Worm (Caenorhabditis elegans) whole organism, L4 larva: ENCODE data around the gene gtf-2F2.

Experiments used
- D1046.2 ChIP-seq: fragments of 200-800 bp; sonication (Bioruptor generic); IDR thresholded peaks from 2 replicates; pipeline ENCODE4 v1.3.6; 2022; ENCODE audit warnings: missing genetic modification characterization, missing compliant biosample characterization
- F10B5.3 ChIP-seq: sonication (generic microtip); optimal IDR thresholded peaks from 2 replicates; lab custom pipeline; 2016; ENCODE audit warnings: mild to moderate bottlenecking, missing genetic modification characterization, missing compliant biosample characterization
- F37D6.2 ChIP-seq: sonication (generic microtip); optimal IDR thresholded peaks from 2 replicates; lab custom pipeline; 2016; ENCODE audit warnings: mild to moderate bottlenecking, missing genetic modification characterization, missing compliant biosample characterization
- F49E8.2 ChIP-seq: sonication (generic microtip); optimal IDR thresholded peaks from 2 replicates; lab custom pipeline; 2016; ENCODE audit warnings: missing compliant biosample characterization, mild to moderate bottlenecking, missing genetic modification characterization, borderline replicate concordance
- R02D3.7 ChIP-seq: fragments of 150-350 bp; sonication (generic microtip); optimal IDR thresholded peaks from 3 replicates; lab custom pipeline; 2014; ENCODE audit warnings: missing biosample characterization, missing genetic modification characterization
- T26A8.4 ChIP-seq: fragments of 200-800 bp; sonication (Bioruptor generic); IDR thresholded peaks from 2 replicates; pipeline ENCODE4 v1.3.6; 2022; ENCODE audit warnings: missing genetic modification characterization, missing compliant biosample characterization
- ZK546.5 ChIP-seq, 2 experiments: sonication (generic microtip); optimal IDR thresholded peaks; 2 replicates each; lab custom pipeline; 2017; ENCODE audit warnings: missing biosample characterization in 2 of 2, missing genetic modification characterization in 2 of 2
- aha-1 ChIP-seq: fragments of 150-350 bp; peaks from one replicate; lab custom pipeline; 2014; ENCODE audit warnings: missing biosample characterization, missing genetic modification characterization
- ama-1 ChIP-seq: fragments of 150-350 bp; optimal IDR thresholded peaks from 2 replicates; lab custom pipeline; 2014; ENCODE audit warnings: inconsistent platforms, mixed read lengths
- attf-4 ChIP-seq: sonication (generic microtip); optimal IDR thresholded peaks from 3 replicates; lab custom pipeline; 2017; ENCODE audit warnings: missing biosample characterization, missing genetic modification characterization
- ceh-20 ChIP-seq: fragments of 200-800 bp; sonication (Bioruptor generic); IDR thresholded peaks from 2 replicates; pipeline ENCODE4 v1.3.6; 2022; ENCODE audit warnings: missing genetic modification reagents, missing genetic modification characterization, missing compliant biosample characterization
- ceh-28 ChIP-seq: fragments of 150-350 bp; optimal IDR thresholded peaks from 2 replicates; lab custom pipeline; 2014; ENCODE audit warnings: missing biosample characterization, missing genetic modification reagents, missing genetic modification characterization
- ceh-62 ChIP-seq: sonication (generic microtip); optimal IDR thresholded peaks from 2 replicates; lab custom pipeline; 2017; ENCODE audit warnings: missing biosample characterization, missing genetic modification characterization
- cey-2 ChIP-seq: sonication (generic microtip); optimal IDR thresholded peaks from 3 replicates; lab custom pipeline; 2017; ENCODE audit warnings: missing genetic modification characterization, mild to moderate bottlenecking, missing compliant biosample characterization, antibody characterized with exemption, borderline replicate concordance; ENCODE audit not compliant: insufficient read depth
- daf-8 ChIP-seq: fragments of 200-800 bp; sonication (Bioruptor generic); IDR thresholded peaks from 2 replicates; pipeline ENCODE4 v1.3.6; 2022; ENCODE audit warnings: missing genetic modification characterization, missing compliant biosample characterization
- dmd-6 ChIP-seq: fragments of 200-800 bp; sonication (Bioruptor generic); IDR thresholded peaks from 2 replicates; pipeline ENCODE4 v1.3.6; 2022; ENCODE audit warnings: missing genetic modification reagents, missing genetic modification characterization, missing compliant biosample characterization
- dmd-8 ChIP-seq: fragments of 200-800 bp; sonication (Bioruptor generic); IDR thresholded peaks from 2 replicates; pipeline ENCODE4 v1.3.6; 2022; ENCODE audit warnings: missing genetic modification characterization, missing compliant biosample characterization
- dve-1 ChIP-seq: sonication (generic microtip); optimal IDR thresholded peaks from 2 replicates; lab custom pipeline; 2017; ENCODE audit warnings: antibody characterized with exemption, mild to moderate bottlenecking, missing genetic modification characterization, missing compliant biosample characterization; ENCODE audit not compliant: insufficient read depth
- egl-27 ChIP-seq: sonication (generic microtip); optimal IDR thresholded peaks from 3 replicates; lab custom pipeline; 2017; ENCODE audit warnings: missing biosample characterization, missing genetic modification reagents, missing genetic modification characterization
- fkh-10 ChIP-seq: fragments of 150-350 bp; optimal IDR thresholded peaks from 2 replicates; lab custom pipeline; 2014; ENCODE audit warnings: missing biosample characterization, missing genetic modification reagents, missing genetic modification characterization
- hif-1 ChIP-seq, 2 experiments: sonication (generic microtip); optimal IDR thresholded peaks; 2 replicates each; lab custom pipeline; 2016 to 2017; ENCODE audit warnings: missing compliant biosample characterization in 2 of 2, missing genetic modification characterization in 2 of 2, missing genetic modification reagents in 2 of 2, missing genotype in 2 of 2, mild to moderate bottlenecking in 1 of 2
- hlh-11 ChIP-seq: fragments of 200-800 bp; sonication (Bioruptor generic); optimal IDR thresholded peaks from 2 replicates; lab custom pipeline; 2018; ENCODE audit warnings: mild to moderate bottlenecking, missing genetic modification characterization, missing compliant biosample characterization
- hmg-1.1 ChIP-seq: fragments of 200-800 bp; sonication (Bioruptor generic); IDR thresholded peaks from 2 replicates; pipeline ENCODE4 v1.3.6; 2022; ENCODE audit warnings: missing genetic modification reagents, missing genetic modification characterization, missing compliant biosample characterization
- jun-1 ChIP-seq: fragments of 150-350 bp; optimal IDR thresholded peaks from 2 replicates; lab custom pipeline; 2014; ENCODE audit warnings: missing biosample characterization, missing genetic modification reagents, missing genetic modification characterization
- lim-7 ChIP-seq: fragments of 200-800 bp; sonication (Bioruptor generic); IDR thresholded peaks from 2 replicates; pipeline ENCODE4 v1.3.6; 2022; ENCODE audit warnings: missing genetic modification characterization, missing compliant biosample characterization
- lin-13 ChIP-seq: fragments of 150-350 bp; optimal IDR thresholded peaks from 2 replicates; lab custom pipeline; 2014; ENCODE audit warnings: missing biosample characterization, missing genetic modification reagents, missing genetic modification characterization
- lin-15B ChIP-seq: fragments of 150-350 bp; sonication (generic microtip); optimal IDR thresholded peaks from 3 replicates; lab custom pipeline; 2014; ENCODE audit warnings: missing biosample characterization, missing genetic modification characterization
- lin-38 ChIP-seq: fragments of 200-800 bp; sonication (Bioruptor generic); IDR thresholded peaks from 2 replicates; pipeline ENCODE4 v1.3.6; 2022; ENCODE audit warnings: missing genetic modification reagents, missing genetic modification characterization, missing compliant biosample characterization
- lin-39 ChIP-seq: fragments of 150-350 bp; optimal IDR thresholded peaks from 2 replicates; lab custom pipeline; 2014; ENCODE audit warnings: missing biosample characterization, missing genetic modification reagents, missing genetic modification characterization
- lir-3 ChIP-seq: sonication (generic microtip); optimal IDR thresholded peaks from 2 replicates; lab custom pipeline; 2016; ENCODE audit warnings: mild to moderate bottlenecking, missing genetic modification characterization, missing compliant biosample characterization
- mxl-3 ChIP-seq: fragments of 200-800 bp; sonication (Bioruptor generic); optimal IDR thresholded peaks from 2 replicates; lab custom pipeline; 2018; ENCODE audit warnings: mild to moderate bottlenecking, missing genetic modification characterization, missing compliant biosample characterization
- nhr-11 ChIP-seq: fragments of 150-350 bp; optimal IDR thresholded peaks from 2 replicates; lab custom pipeline; 2014; ENCODE audit warnings: missing biosample characterization, missing genetic modification characterization
- nhr-237 ChIP-seq: sonication (generic microtip); optimal IDR thresholded peaks from 2 replicates; lab custom pipeline; 2017; ENCODE audit warnings: missing biosample characterization, missing genetic modification characterization
- nhr-41 ChIP-seq: fragments of 200-800 bp; sonication (Bioruptor generic); IDR thresholded peaks from 2 replicates; pipeline ENCODE4 v1.3.6; 2022; ENCODE audit warnings: missing genetic modification reagents, missing genetic modification characterization, missing compliant biosample characterization
- nhr-77 ChIP-seq: fragments of 150-350 bp; optimal IDR thresholded peaks from 2 replicates; lab custom pipeline; 2014; ENCODE audit warnings: missing biosample characterization, missing genetic modification characterization
- pha-4 ChIP-seq, 2 experiments: fragments of 150-350 bp in 1 of 2; fragments of 200-800 bp in 1 of 2; sonication (Bioruptor generic) in 1 of 2; IDR thresholded peaks in 1 of 2; optimal IDR thresholded peaks in 1 of 2; 2 replicates each; pipeline versions ENCODE4 v1.3.6 to Lab custom; 2014 to 2022; ENCODE audit warnings: missing genetic modification characterization in 2 of 2, missing genetic modification reagents in 2 of 2, missing biosample characterization in 1 of 2, missing compliant biosample characterization in 1 of 2
- rbr-2 ChIP-seq: sonication (generic microtip); optimal IDR thresholded peaks from 2 replicates; lab custom pipeline; 2016; ENCODE audit warnings: missing genotype, missing genetic modification characterization, missing compliant biosample characterization
- saeg-2 ChIP-seq: fragments of 200-800 bp; sonication (Bioruptor generic); IDR thresholded peaks from 2 replicates; pipeline ENCODE4 v1.3.6; 2022; ENCODE audit warnings: missing genetic modification reagents, missing genetic modification characterization, missing compliant biosample characterization
- skn-1 ChIP-seq: fragments of 150-350 bp; optimal IDR thresholded peaks from 2 replicates; lab custom pipeline; 2014; ENCODE audit warnings: missing biosample characterization, missing genetic modification characterization
- snpc-4 ChIP-seq: fragments of 150-350 bp; optimal IDR thresholded peaks from 2 replicates; lab custom pipeline; 2014; ENCODE audit warnings: missing biosample characterization, missing genetic modification characterization
- spr-3 ChIP-seq: fragments of 200-800 bp; sonication (Bioruptor generic); optimal IDR thresholded peaks from 2 replicates; lab custom pipeline; 2018; ENCODE audit warnings: mild to moderate bottlenecking, missing genetic modification characterization, missing compliant biosample characterization
- tag-97 ChIP-seq: fragments of 200-800 bp; sonication (Bioruptor generic); IDR thresholded peaks from 2 replicates; pipeline ENCODE4 v1.3.6; 2022; ENCODE audit warnings: missing genetic modification characterization, missing compliant biosample characterization
- tra-1 ChIP-seq: fragments of 200-800 bp; sonication (Bioruptor generic); IDR thresholded peaks from 2 replicates; pipeline ENCODE4 v1.3.6; 2022; ENCODE audit warnings: missing genetic modification reagents, missing genetic modification characterization, missing compliant biosample characterization
- unc-39 ChIP-seq: sonication (generic microtip); optimal IDR thresholded peaks from 2 replicates; lab custom pipeline; 2017; ENCODE audit warnings: missing biosample characterization, missing genetic modification characterization
- unc-62 ChIP-seq, 3 experiments: fragments of 150-350 bp in 1 of 3; sonication (generic microtip); optimal IDR thresholded peaks in 2 of 3; peaks in 1 of 3; 1 replicate in 1 of 3; 2 replicates in 2 of 3; lab custom pipeline; 2014 to 2017; ENCODE audit warnings: missing biosample characterization in 3 of 3, missing genetic modification characterization in 3 of 3, missing genetic modification reagents in 3 of 3, missing genotype in 1 of 3
- zfp-3 ChIP-seq: fragments of 200-800 bp; sonication (Bioruptor generic); conservative IDR thresholded peaks from 2 replicates; pipeline ENCODE4 v1.3.6; 2022; ENCODE audit warnings: missing genetic modification reagents, missing genetic modification characterization, missing compliant biosample characterization
- zip-2 ChIP-seq: fragments of 150-350 bp; optimal IDR thresholded peaks from 2 replicates; lab custom pipeline; 2014; ENCODE audit warnings: missing biosample characterization, missing genetic modification characterization
- ztf-11 ChIP-seq: fragments of 150-350 bp; optimal IDR thresholded peaks from 2 replicates; lab custom pipeline; 2014; ENCODE audit warnings: missing biosample characterization, missing genetic modification characterization

Gene gtf-2F2

DNA sequence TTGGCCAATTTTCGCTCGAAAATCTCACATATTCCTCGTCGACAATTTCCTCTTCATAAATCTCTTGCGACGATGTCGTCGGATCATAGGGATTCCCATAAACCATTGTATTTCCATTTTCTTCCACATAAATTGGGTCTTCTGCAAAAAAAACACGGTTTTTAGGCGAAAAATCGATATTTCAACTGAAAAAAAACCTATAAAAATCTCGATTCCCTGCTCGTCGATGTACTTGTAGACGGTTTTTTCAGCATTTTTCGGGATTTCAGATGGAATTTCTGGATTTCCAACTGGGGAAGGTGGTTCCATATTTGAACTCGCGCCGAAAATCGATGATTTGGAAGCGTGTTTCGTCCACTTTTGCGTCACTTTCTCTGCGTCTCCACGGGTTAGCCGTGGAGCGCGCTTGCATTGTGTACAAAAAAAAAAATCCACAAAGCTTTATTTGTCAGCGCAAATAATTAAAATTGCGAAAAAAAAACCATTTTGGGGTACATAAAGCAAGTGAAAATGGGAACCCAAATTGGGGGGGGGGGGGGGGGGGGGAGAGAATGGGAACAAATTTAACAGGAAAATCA, 26.2 kb upstream of the gtf-2F2 start, which contains the start of gene Y39B6A.43 (continued):
- TF ChIP-seq hif-1 (tag; optimal IDR thresholded peaks at IDR 0.05; lab: Kevin White, UChicago), result peak; percentile 53 to 91
- TF ChIP-seq skn-1 (tag; lab: Kevin White, UChicago), result peak; percentile 80
- peak; percentile 80 for TF ChIP-seq ama-1 (lab: Kevin White, UChicago)
- no peak for TF ChIP-seq R02D3.7 (tag; lab: Kevin White, UChicago)
- TF ChIP-seq nhr-77 (tag; lab: Kevin White, UChicago), result peak; percentile 98
- peak; percentile 97 for TF ChIP-seq hmg-1.1 (GFP tag; lab: Robert Waterston, UW)
- peak; percentile 97 for TF ChIP-seq zfp-3
- TF ChIP-seq dmd-8 (GFP tag; lab: Robert Waterston, UW), result peak; percentile 80; the same call in 1 of the 2 replicates
- peak; percentile 24 for TF ChIP-seq lir-3 (tag; lab: Kevin White, UChicago)
- TF ChIP-seq fkh-10 (GFP tag; lab: Kevin White, UChicago), result peak; percentile 78
- peak in 1 of 2 experiments; percentile 99 for TF ChIP-seq unc-62 (GFP tag; optimal IDR thresholded peaks at IDR 0.05 in 1 of 2; lab: Kevin White, UChicago)
- no peak for TF ChIP-seq unc-62 (tag; optimal IDR thresholded peaks at IDR 0.05; lab: Kevin White, UChicago)
- TF ChIP-seq lin-39 (tag; lab: Kevin White, UChicago), result no peak
- TF ChIP-seq ceh-20, result peak; percentile 96
- no peak for TF ChIP-seq egl-27 (tag; lab: Kevin White, UChicago)
- no peak for TF ChIP-seq cey-2 (tag; lab: Kevin White, UChicago)
- TF ChIP-seq ceh-62 (tag; lab: Kevin White, UChicago), result no peak
- peak; percentile 95 for TF ChIP-seq F37D6.2 (tag; lab: Kevin White, UChicago)
- peak; percentile 70 for TF ChIP-seq nhr-237 (tag; lab: Kevin White, UChicago)
- peak; percentile 97 for TF ChIP-seq tra-1 (GFP tag; lab: Robert Waterston, UW)
- TF ChIP-seq dve-1 (tag; lab: Kevin White, UChicago), result peak; percentile 99
- TF ChIP-seq mxl-3, result peak; percentile 78
- TF ChIP-seq daf-8 (GFP tag; lab: Robert Waterston, UW), result no peak
- peak; percentile 97 for TF ChIP-seq T26A8.4
- 0 out of 2 replicates have a peak, but pooled peaks have one; percentile 28 for TF ChIP-seq tag-97 (GFP tag; lab: Robert Waterston, UW)
- peak; percentile 96 for TF ChIP-seq F49E8.2
- TF ChIP-seq lim-7 (GFP tag; lab: Robert Waterston, UW), result peak; percentile 41; the same call in 1 of the 2 replicates
- peak; percentile 97 for TF ChIP-seq pha-4 (GFP tag; IDR thresholded peaks at IDR 0.05; lab: Robert Waterston, UW)
- TF ChIP-seq pha-4 (tag; optimal IDR thresholded peaks at IDR 0.05; lab: Kevin White, UChicago), result peak; percentile 94
- TF ChIP-seq unc-39 (tag; lab: Kevin White, UChicago), result no peak
- peak; percentile 69 for TF ChIP-seq F10B5.3 (tag; lab: Kevin White, UChicago)
- peak; percentile 93 for TF ChIP-seq aha-1 (tag; lab: Kevin White, UChicago)
- TF ChIP-seq ceh-28 (tag; lab: Kevin White, UChicago), result peak; percentile 13
- peak; percentile 92 for TF ChIP-seq saeg-2 (GFP tag; lab: Robert Waterston, UW)
- TF ChIP-seq dmd-6 (GFP tag; lab: Robert Waterston, UW), result peak; percentile 98
- TF ChIP-seq nhr-11, result peak; percentile 88
- TF ChIP-seq attf-4 (tag; lab: Kevin White, UChicago), result no peak
- TF ChIP-seq zip-2 (tag; lab: Kevin White, UChicago), result peak; percentile 81
- peak; percentile 94 for TF ChIP-seq lin-15B (tag; lab: Kevin White, UChicago)

DNA sequence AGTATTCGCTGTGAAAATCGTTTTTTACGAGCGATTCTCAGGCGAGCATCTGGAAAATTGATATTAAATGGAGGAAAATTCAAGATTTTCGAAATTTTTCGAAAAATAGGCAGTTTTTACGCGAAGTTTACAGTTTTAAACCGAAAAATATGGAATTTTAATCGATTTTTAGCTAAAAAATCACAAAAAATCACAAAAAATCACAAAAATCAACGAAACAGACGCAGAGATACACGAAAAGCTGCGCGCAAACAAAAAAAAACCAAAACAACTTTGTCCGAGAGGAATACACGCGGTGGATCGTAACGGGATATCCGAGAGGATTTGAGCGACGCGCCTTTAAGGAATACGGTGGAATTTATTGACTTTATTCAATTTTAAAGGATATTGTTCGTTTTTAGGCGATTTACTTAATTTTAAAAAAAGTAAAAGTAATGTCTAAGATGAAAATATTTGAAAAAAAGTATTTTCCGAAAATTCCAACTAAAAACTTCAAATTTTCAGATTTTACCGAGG, 24.1 kb upstream of the gtf-2F2 start, which contains the start of gene Y39B6A.42:
Gene Y39B6A.42, minus strand, starts transcription at position 51 of the 516 bp plus-strand sequence.
- no peak for TF ChIP-seq hlh-11 (tag; lab: Kevin White, UChicago)
- no peak for TF ChIP-seq snpc-4 (tag; lab: Kevin White, UChicago)
- no peak for TF ChIP-seq lin-13 (GFP tag; lab: Kevin White, UChicago)
- TF ChIP-seq lin-38 (GFP tag; lab: Robert Waterston, UW), result peak; percentile 37; the same call in 1 of the 2 replicates
- TF ChIP-seq jun-1 (tag; lab: Kevin White, UChicago), result no peak
- TF ChIP-seq D1046.2, result no peak
- no peak for TF ChIP-seq R02D3.7 (tag; lab: Kevin White, UChicago)
- TF ChIP-seq F10B5.3 (tag; lab: Kevin White, UChicago), result no peak
- no peak for TF ChIP-seq T26A8.4
- TF ChIP-seq nhr-41 (GFP tag; lab: Robert Waterston, UW), result no peak
- no peak for TF ChIP-seq spr-3
- TF ChIP-seq hif-1 (tag; optimal IDR thresholded peaks at IDR 0.05; lab: Kevin White, UChicago), result no peak
- no peak for TF ChIP-seq rbr-2 (tag; lab: Kevin White, UChicago)
- TF ChIP-seq ZK546.5 (tag; optimal IDR thresholded peaks at IDR 0.05; lab: Kevin White, UChicago), result no peak
- TF ChIP-seq F49E8.2, result peak; percentile 13
- no peak for TF ChIP-seq ztf-11 (tag; lab: Kevin White, UChicago)
- no peak for TF ChIP-seq unc-39 (tag; lab: Kevin White, UChicago)
